Worm (Caenorhabditis elegans): ENCODE results near the gene best-18.

best-18 gene

ce11 chrIII:10195911-10196310 is 16.3 kb upstream of the best-18 start:
- TF ChIP-seq ztf-29 (GFP tag; IDR thresholded peaks at IDR 0.05) (no peak), ref-1 (GFP tag; conservative IDR thresholded peaks at IDR 0.05) (no peak), T22C8.4 (GFP tag; IDR thresholded peaks at IDR 0.05) (no peak), cog-1 (tag; optimal IDR thresholded peaks at IDR 0.05) (no peak), med-1 (GFP tag; optimal IDR thresholded peaks at IDR 0.05; ENCODE audit: insufficient read depth) (no peak)

- TF ChIP-seq med-1 (GFP tag; optimal IDR thresholded peaks at IDR 0.05; ENCODE audit: insufficient read depth), result no peak
- TF ChIP-seq T22C8.4 (GFP tag; IDR thresholded peaks at IDR 0.05), result no peak
- no peak for TF ChIP-seq cog-1 (tag; optimal IDR thresholded peaks at IDR 0.05)
- no peak for TF ChIP-seq ztf-23 (GFP tag; IDR thresholded peaks at IDR 0.05)
- no peak for TF ChIP-seq klf-2 (GFP tag; conservative IDR thresholded peaks at IDR 0.05)
- no peak for TF ChIP-seq ref-1 (GFP tag; conservative IDR thresholded peaks at IDR 0.05)
- TF ChIP-seq ztf-29 (GFP tag; IDR thresholded peaks at IDR 0.05), result no peak
- no peak for TF ChIP-seq tab-1 (GFP tag; IDR thresholded peaks at IDR 0.05)
- no peak for TF ChIP-seq flt-1 (GFP tag; IDR thresholded peaks at IDR 0.05)
Measured at ce11 chrIII:10196796-10197195, 15.4 kb upstream of the best-18 start.

ce11 chrIII:10197416-10197815 is 14.8 kb upstream of the best-18 start, which contains the start of gene dod-6:
Gene dod-6, plus strand, starts transcription at chrIII:10197716.
- no peak for TF ChIP-seq flt-1 (GFP tag; IDR thresholded peaks at IDR 0.05)
- TF ChIP-seq T22C8.4 (GFP tag; IDR thresholded peaks at IDR 0.05), result no peak
- TF ChIP-seq ztf-23 (GFP tag; IDR thresholded peaks at IDR 0.05), result no peak
- TF ChIP-seq cog-1 (tag; optimal IDR thresholded peaks at IDR 0.05), result no peak
- no peak for TF ChIP-seq klf-2 (GFP tag; conservative IDR thresholded peaks at IDR 0.05)
- no peak for TF ChIP-seq ref-1 (GFP tag; conservative IDR thresholded peaks at IDR 0.05)
- no peak for TF ChIP-seq tab-1 (GFP tag; IDR thresholded peaks at IDR 0.05)
- no peak for TF ChIP-seq med-1 (GFP tag; optimal IDR thresholded peaks at IDR 0.05; ENCODE audit: insufficient read depth)
- no peak for TF ChIP-seq ztf-29 (GFP tag; IDR thresholded peaks at IDR 0.05)

- TF ChIP-seq ztf-23 (GFP tag; IDR thresholded peaks at IDR 0.05), result no peak
- TF ChIP-seq tab-1 (GFP tag; IDR thresholded peaks at IDR 0.05), result no peak
Measured at ce11 chrIII:10199052-10199451, 13.1 kb upstream of the best-18 start, which contains the start of gene T20G5.8. Gene T20G5.8, plus strand, starts transcription at chrIII:10199352.

ce11 chrIII:10201235-10201634 is 11.0 kb upstream of the best-18 start, which contains the start of the genes T20G5.13 and T20G5.12:
Gene T20G5.13, minus strand, starts transcription at chrIII:10201335.
Gene T20G5.12, plus strand, starts transcription at chrIII:10201604.
- TF ChIP-seq tab-1 (GFP tag; IDR thresholded peaks at IDR 0.05), result no peak
- TF ChIP-seq cog-1 (tag; optimal IDR thresholded peaks at IDR 0.05), result no peak
- TF ChIP-seq klf-2 (GFP tag; conservative IDR thresholded peaks at IDR 0.05), result no peak
- no peak for TF ChIP-seq T22C8.4 (GFP tag; IDR thresholded peaks at IDR 0.05)
- no peak for TF ChIP-seq ztf-29 (GFP tag; IDR thresholded peaks at IDR 0.05)
- TF ChIP-seq ztf-23 (GFP tag; IDR thresholded peaks at IDR 0.05), result no peak
- no peak for TF ChIP-seq flt-1 (GFP tag; IDR thresholded peaks at IDR 0.05)
- TF ChIP-seq ref-1 (GFP tag; conservative IDR thresholded peaks at IDR 0.05), result no peak
- no peak for TF ChIP-seq med-1 (GFP tag; optimal IDR thresholded peaks at IDR 0.05; ENCODE audit: insufficient read depth)

ce11 chrIII:10202391-10202790 is 9.8 kb upstream of the best-18 start:
- TF ChIP-seq tab-1 (GFP tag; IDR thresholded peaks at IDR 0.05), result no peak
- TF ChIP-seq ztf-29 (GFP tag; IDR thresholded peaks at IDR 0.05), result no peak
- no peak for TF ChIP-seq ztf-23 (GFP tag; IDR thresholded peaks at IDR 0.05)
- no peak for TF ChIP-seq ref-1 (GFP tag; conservative IDR thresholded peaks at IDR 0.05)
- TF ChIP-seq med-1 (GFP tag; optimal IDR thresholded peaks at IDR 0.05; ENCODE audit: insufficient read depth), result no peak
- no peak for TF ChIP-seq T22C8.4 (GFP tag; IDR thresholded peaks at IDR 0.05)
- TF ChIP-seq flt-1 (GFP tag; IDR thresholded peaks at IDR 0.05), result no peak
- no peak for TF ChIP-seq klf-2 (GFP tag; conservative IDR thresholded peaks at IDR 0.05)
- TF ChIP-seq cog-1 (tag; optimal IDR thresholded peaks at IDR 0.05), result no peak

ce11 chrIII:10202894-10203871 is 9.0 kb upstream of the best-18 start, which contains the start of gene chc-1:
Gene chc-1, plus strand, starts transcription at chrIII:10203821.
- no peak for TF ChIP-seq klf-2 (GFP tag; conservative IDR thresholded peaks at IDR 0.05)
- no peak for TF ChIP-seq tab-1 (GFP tag; IDR thresholded peaks at IDR 0.05)
- TF ChIP-seq T22C8.4 (GFP tag; IDR thresholded peaks at IDR 0.05), result no peak
- no peak for TF ChIP-seq ref-1 (GFP tag; conservative IDR thresholded peaks at IDR 0.05)
- TF ChIP-seq med-1 (GFP tag; optimal IDR thresholded peaks at IDR 0.05; ENCODE audit: insufficient read depth), result no peak
- TF ChIP-seq cog-1 (tag; optimal IDR thresholded peaks at IDR 0.05), result no peak
- no peak for TF ChIP-seq ztf-29 (GFP tag; IDR thresholded peaks at IDR 0.05)
- TF ChIP-seq ztf-23 (GFP tag; IDR thresholded peaks at IDR 0.05), result no peak
- TF ChIP-seq flt-1 (GFP tag; IDR thresholded peaks at IDR 0.05), result no peak

ce11 chrIII:10206352-10206751 is 5.8 kb upstream of the best-18 start:
- TF ChIP-seq flt-1 (GFP tag; IDR thresholded peaks at IDR 0.05) (no peak), klf-2 (GFP tag; conservative IDR thresholded peaks at IDR 0.05) (no peak), ztf-29 (GFP tag; IDR thresholded peaks at IDR 0.05) (no peak), med-1 (GFP tag; optimal IDR thresholded peaks at IDR 0.05; ENCODE audit: insufficient read depth) (no peak), T22C8.4 (GFP tag; IDR thresholded peaks at IDR 0.05) (no peak)

ce11 chrIII:10209703-10210102 is 2.5 kb upstream of the best-18 start, which contains the start of gene T20G5.9:
Gene T20G5.9, plus strand, starts transcription at chrIII:10209840.
- TF ChIP-seq med-1 (GFP tag; optimal IDR thresholded peaks at IDR 0.05; ENCODE audit: insufficient read depth), result no peak
- TF ChIP-seq T22C8.4 (GFP tag; IDR thresholded peaks at IDR 0.05), result no peak
- TF ChIP-seq flt-1 (GFP tag; IDR thresholded peaks at IDR 0.05), result 0 out of 2 replicates have a peak, but pooled peaks have one; percentile 28
- TF ChIP-seq ref-1 (GFP tag; conservative IDR thresholded peaks at IDR 0.05), result no peak
- no peak for TF ChIP-seq ztf-23 (GFP tag; IDR thresholded peaks at IDR 0.05)
- no peak for TF ChIP-seq cog-1 (tag; optimal IDR thresholded peaks at IDR 0.05)

All from whole organism, midembryonic.